Fruit fly (Drosophila melanogaster) whole organism, embryonic: ENCODE measurements around the gene CG43402.

Source experiments
- BEAF-32 ChIP-seq: fragments of 200-800 bp; sonication (Bioruptor generic); optimal IDR thresholded peaks from 3 replicates; lab custom pipeline; 2017; ENCODE audit warnings: missing biosample characterization, missing genetic modification characterization, mild to moderate bottlenecking, moderate library complexity, missing genetic modification reagents
- Bgb ChIP-seq: fragments of 200-800 bp; sonication (Bioruptor generic); IDR thresholded peaks from 2 replicates; pipeline ENCODE4 v1.3.6; 2022; ENCODE audit warnings: missing biosample characterization, missing genetic modification characterization; ENCODE audit not compliant: partially characterized antibody
- CG11398 ChIP-seq: fragments of 200-800 bp; sonication (Bioruptor generic); optimal IDR thresholded peaks from 2 replicates; lab custom pipeline; 2016; ENCODE audit warnings: missing biosample characterization, missing genetic modification characterization
- CG12391 ChIP-seq: fragments of 200-800 bp; sonication (Bioruptor generic); optimal IDR thresholded peaks from 3 replicates; lab custom pipeline; 2018; ENCODE audit warnings: missing biosample characterization, mild to moderate bottlenecking, missing genetic modification characterization, moderate library complexity
- CG13123 ChIP-seq: fragments of 200-800 bp; sonication (Bioruptor generic); optimal IDR thresholded peaks from 2 replicates; lab custom pipeline; 2016; ENCODE audit warnings: missing biosample characterization, missing genetic modification characterization
- CG1602 ChIP-seq: fragments of 200-800 bp; sonication (Bioruptor generic); optimal IDR thresholded peaks from 3 replicates; lab custom pipeline; 2016; ENCODE audit warnings: missing biosample characterization, missing genetic modification characterization
- CG16813 ChIP-seq: fragments of 200-800 bp; sonication (Bioruptor generic); IDR thresholded peaks from 3 replicates; pipeline ENCODE4 v1.3.6; 2022; ENCODE audit warnings: missing biosample characterization, missing genetic modification characterization; ENCODE audit not compliant: partially characterized antibody
- CG16815 ChIP-seq: fragments of 200-800 bp; sonication (Bioruptor generic); optimal IDR thresholded peaks from 3 replicates; lab custom pipeline; 2017; ENCODE audit warnings: missing biosample characterization, mild to moderate bottlenecking, missing genetic modification characterization
- CG17359 ChIP-seq: fragments of 200-800 bp; sonication (Bioruptor generic); optimal IDR thresholded peaks from 3 replicates; lab custom pipeline; 2018; ENCODE audit warnings: missing biosample characterization, mild to moderate bottlenecking, missing genetic modification characterization, moderate library complexity
- CG18619 ChIP-seq: fragments of 200-800 bp; sonication (Bioruptor generic); optimal IDR thresholded peaks from 3 replicates; lab custom pipeline; 2017; ENCODE audit warnings: missing biosample characterization, mild to moderate bottlenecking, missing genetic modification characterization
- CG2116 ChIP-seq: fragments of 200-800 bp; sonication (Bioruptor generic); optimal IDR thresholded peaks from 3 replicates; lab custom pipeline; 2018; ENCODE audit warnings: missing biosample characterization, mild to moderate bottlenecking, missing genetic modification characterization
- CG30403 ChIP-seq: fragments of 200-800 bp; sonication (Bioruptor generic); optimal IDR thresholded peaks from 3 replicates; lab custom pipeline; 2016; ENCODE audit warnings: missing biosample characterization, missing genetic modification characterization
- CG3163 ChIP-seq: fragments of 200-800 bp; sonication (Bioruptor generic); optimal IDR thresholded peaks from 3 replicates; lab custom pipeline; 2016; ENCODE audit warnings: missing biosample characterization, missing genetic modification characterization
- CG4820 ChIP-seq: fragments of 200-800 bp; sonication (Bioruptor generic); optimal IDR thresholded peaks from 3 replicates; lab custom pipeline; 2016; ENCODE audit warnings: missing biosample characterization, missing genetic modification characterization
- CG4854 ChIP-seq: fragments of 200-800 bp; sonication (Bioruptor generic); optimal IDR thresholded peaks from 2 replicates; lab custom pipeline; 2016; ENCODE audit warnings: missing biosample characterization, missing genetic modification characterization, inconsistent platforms
- CG6272 ChIP-seq: fragments of 200-800 bp; sonication (Bioruptor generic); IDR thresholded peaks from 2 replicates; pipeline ENCODE4 v1.3.6; 2022; ENCODE audit warnings: missing biosample characterization, missing genetic modification characterization
- CG6683 ChIP-seq: fragments of 200-800 bp; sonication (Bioruptor generic); optimal IDR thresholded peaks from 2 replicates; lab custom pipeline; 2017; ENCODE audit warnings: missing biosample characterization, mild to moderate bottlenecking, missing genetic modification characterization, missing genetic modification reagents
- CG6765 ChIP-seq: fragments of 200-800 bp; sonication (Bioruptor generic); optimal IDR thresholded peaks from 3 replicates; lab custom pipeline; 2017; ENCODE audit warnings: missing biosample characterization, mild to moderate bottlenecking, missing genetic modification characterization
- CG8290 ChIP-seq, 3 experiments: fragments of 200-800 bp; sonication (Bioruptor generic); optimal IDR thresholded peaks; 2 replicates each; lab custom pipeline; 2016 to 2019; ENCODE audit warnings: missing biosample characterization in 3 of 3, missing genetic modification characterization in 3 of 3, mild to moderate bottlenecking in 2 of 3, moderate library complexity in 1 of 3
- CG9609 ChIP-seq: fragments of 200-800 bp; sonication (Bioruptor generic); optimal IDR thresholded peaks from 3 replicates; lab custom pipeline; 2016; ENCODE audit warnings: missing biosample characterization, missing genetic modification characterization
- CrebB ChIP-seq: fragments of 200-800 bp; sonication (Bioruptor generic); optimal IDR thresholded peaks from 3 replicates; lab custom pipeline; 2018; ENCODE audit warnings: missing biosample characterization, mild to moderate bottlenecking, missing genetic modification characterization
- Dbx ChIP-seq: fragments of 200-800 bp; sonication (Bioruptor generic); IDR thresholded peaks from 3 replicates; pipeline ENCODE4 v1.3.6; 2022; ENCODE audit warnings: missing biosample characterization, missing genetic modification characterization
- E2f2 ChIP-seq: fragments of 200-800 bp; sonication (Bioruptor generic); IDR thresholded peaks from 2 replicates; pipeline ENCODE4 v1.3.6; 2022; ENCODE audit warnings: missing biosample characterization, missing genetic modification characterization
- Ets65A ChIP-seq: fragments of 200-800 bp; sonication (Bioruptor generic); peaks from one replicate; lab custom pipeline; 2016; ENCODE audit warnings: missing biosample characterization, missing genetic modification characterization
- Fer3 ChIP-seq: fragments of 200-800 bp; sonication (Bioruptor generic); optimal IDR thresholded peaks from 2 replicates; lab custom pipeline; 2018; ENCODE audit warnings: missing biosample characterization, mild to moderate bottlenecking, missing genetic modification characterization, moderate library complexity
- HmgD ChIP-seq: fragments of 200-800 bp; sonication (Bioruptor generic); optimal IDR thresholded peaks from 3 replicates; lab custom pipeline; 2016; ENCODE audit warnings: missing biosample characterization, missing genetic modification characterization
- Hr3 ChIP-seq: fragments of 200-800 bp; sonication (Bioruptor generic); optimal IDR thresholded peaks from 3 replicates; lab custom pipeline; 2016; ENCODE audit warnings: missing biosample characterization, missing genetic modification characterization
- MBD-R2 ChIP-seq: fragments of 200-800 bp; sonication (Bioruptor generic); IDR thresholded peaks from 2 replicates; pipeline ENCODE4 v1.3.6; 2022; ENCODE audit warnings: missing biosample characterization, missing genetic modification characterization
- NC2β ChIP-seq: fragments of 200-800 bp; sonication (Bioruptor generic); optimal IDR thresholded peaks from 2 replicates; lab custom pipeline; 2016; ENCODE audit warnings: missing biosample characterization, missing genetic modification characterization
- Opbp ChIP-seq: fragments of 200-800 bp; sonication (Bioruptor generic); IDR thresholded peaks from 3 replicates; pipeline ENCODE4 v1.3.6; 2022; ENCODE audit warnings: missing biosample characterization, missing genetic modification characterization; ENCODE audit not compliant: partially characterized antibody
- Ptx1 ChIP-seq: fragments of 200-800 bp; sonication (Bioruptor generic); IDR thresholded peaks from 2 replicates; pipeline ENCODE4 v1.3.6; 2022; ENCODE audit warnings: missing biosample characterization, missing genetic modification characterization
- Rx ChIP-seq: fragments of 200-800 bp; sonication (Bioruptor generic); IDR thresholded peaks from 2 replicates; pipeline ENCODE4 v1.3.6; 2022; ENCODE audit warnings: missing biosample characterization, missing genetic modification characterization
- Trl ChIP-seq, 3 experiments: fragments of >200 bp in 2 of 3; fragments of 200-800 bp in 1 of 3; sonication (Bioruptor generic) in 1 of 3; optimal IDR thresholded peaks; 2 replicates in 1 of 3; 3 replicates in 2 of 3; lab custom pipeline; 2016 to 2017; ENCODE audit warnings: missing biosample characterization in 1 of 3, missing genetic modification characterization in 1 of 3
- Xbp1 ChIP-seq: fragments of 200-800 bp; sonication (Bioruptor generic); optimal IDR thresholded peaks from 3 replicates; lab custom pipeline; 2016; ENCODE audit warnings: missing biosample characterization, mild to moderate bottlenecking, missing genetic modification characterization
- ase ChIP-seq: fragments of 200-800 bp; sonication (Bioruptor generic); IDR thresholded peaks from 3 replicates; pipeline ENCODE4 v1.3.6; 2022; ENCODE audit warnings: missing biosample characterization, missing genetic modification characterization
- bab2 ChIP-seq: fragments of 200-800 bp; sonication (Bioruptor generic); optimal IDR thresholded peaks from 2 replicates; lab custom pipeline; 2016; ENCODE audit warnings: missing biosample characterization, missing genetic modification characterization
- bsh ChIP-seq, 2 experiments: fragments of 200-800 bp; sonication (Bioruptor generic); optimal IDR thresholded peaks; 2 replicates each; lab custom pipeline; 2017 to 2018; ENCODE audit warnings: mild to moderate bottlenecking in 2 of 2, missing biosample characterization in 2 of 2, missing genetic modification characterization in 2 of 2, moderate library complexity in 1 of 2
- disco-r ChIP-seq: fragments of 200-800 bp; sonication (Bioruptor generic); optimal IDR thresholded peaks from 2 replicates; lab custom pipeline; 2016; ENCODE audit warnings: missing biosample characterization, missing genetic modification characterization
- dm ChIP-seq: fragments of 200-800 bp; sonication (Bioruptor generic); optimal IDR thresholded peaks from 3 replicates; lab custom pipeline; 2016; ENCODE audit warnings: missing biosample characterization, missing genetic modification characterization
- ftz-f1 ChIP-seq: fragments of 200-800 bp; sonication (Bioruptor generic); optimal IDR thresholded peaks from 2 replicates; lab custom pipeline; 2016; ENCODE audit warnings: missing biosample characterization, missing genetic modification characterization
- jumu ChIP-seq: fragments of 200-800 bp; sonication (Bioruptor generic); optimal IDR thresholded peaks from 3 replicates; lab custom pipeline; 2016; ENCODE audit warnings: missing biosample characterization, missing genetic modification characterization
- knrl ChIP-seq: fragments of 200-800 bp; sonication (Bioruptor generic); IDR thresholded peaks from 3 replicates; pipeline ENCODE4 v1.3.6; 2022; ENCODE audit warnings: missing biosample characterization, missing genetic modification characterization; ENCODE audit not compliant: partially characterized antibody
- lmd ChIP-seq: fragments of 200-800 bp; sonication (Bioruptor generic); IDR thresholded peaks from 2 replicates; pipeline ENCODE4 v1.3.6; 2022; ENCODE audit warnings: missing biosample characterization, missing genetic modification characterization
- pho ChIP-seq: fragments of 200-800 bp; sonication (Bioruptor generic); optimal IDR thresholded peaks from 2 replicates; lab custom pipeline; 2016; ENCODE audit warnings: missing biosample characterization, missing genetic modification characterization
- pros ChIP-seq: fragments of 200-800 bp; sonication (Bioruptor generic); optimal IDR thresholded peaks from 3 replicates; lab custom pipeline; 2019; ENCODE audit warnings: missing biosample characterization, mild to moderate bottlenecking, missing genetic modification characterization, moderate library complexity
- ranshi ChIP-seq: fragments of 200-800 bp; sonication (Bioruptor generic); IDR thresholded peaks from 2 replicates; pipeline ENCODE4 v1.3.6; 2022; ENCODE audit warnings: missing biosample characterization, missing genetic modification characterization
- salm ChIP-seq: fragments of 200-800 bp; sonication (Bioruptor generic); optimal IDR thresholded peaks from 2 replicates; lab custom pipeline; 2018; ENCODE audit warnings: missing biosample characterization, mild to moderate bottlenecking, missing genetic modification characterization
- slp2 ChIP-seq: fragments of 200-800 bp; sonication (Bioruptor generic); optimal IDR thresholded peaks from 2 replicates; lab custom pipeline; 2016; ENCODE audit warnings: missing biosample characterization, missing genetic modification characterization
- tap ChIP-seq: fragments of 200-800 bp; optimal IDR thresholded peaks from 3 replicates; lab custom pipeline; 2019; ENCODE audit warnings: missing biosample characterization, mild to moderate bottlenecking, missing genetic modification characterization, moderate library complexity
- tup ChIP-seq: fragments of 200-800 bp; sonication (Bioruptor generic); optimal IDR thresholded peaks from 2 replicates; lab custom pipeline; 2016; ENCODE audit warnings: missing biosample characterization, mild to moderate bottlenecking, missing genetic modification characterization, moderate library complexity
- vvl ChIP-seq: fragments of 200-800 bp; sonication (Bioruptor generic); IDR thresholded peaks from 2 replicates; pipeline ENCODE4 v1.3.6; 2022; ENCODE audit warnings: missing biosample characterization, missing genetic modification characterization

Gene CG43402

dm6 chr2L:1456305-1456704 is 13.9 kb downstream of the CG43402 start (continued):
- TF ChIP-seq dm (GFP tag; lab: Kevin White, UChicago): no peak
- no peak for TF ChIP-seq bab2 (GFP tag; lab: Kevin White, UChicago)
- TF ChIP-seq HmgD (GFP tag; lab: Kevin White, UChicago): no peak
- TF ChIP-seq Hr3 (GFP tag; lab: Kevin White, UChicago): peak; percentile 28
- TF ChIP-seq CrebB: no peak
- TF ChIP-seq CG16813 (GFP tag; lab: Robert Waterston, UW): no peak
- TF ChIP-seq CG1602: peak; percentile 49
- no peak for TF ChIP-seq jumu (GFP tag; lab: Kevin White, UChicago)
- no peak for TF ChIP-seq CG3163 (GFP tag; lab: Kevin White, UChicago)
- peak; percentile 59 for TF ChIP-seq CG17359 (tag; lab: Kevin White, UChicago)
- TF ChIP-seq NC2β (GFP tag; lab: Kevin White, UChicago): no peak
- TF ChIP-seq pho: no peak
- peak; percentile 15 for TF ChIP-seq CG13123 (GFP tag; lab: Kevin White, UChicago)
- TF ChIP-seq Dbx: no peak
- TF ChIP-seq Rx (GFP tag; lab: Robert Waterston, UW): peak; percentile 22; the same call in 1 of the 2 replicates
- TF ChIP-seq Ptx1 (GFP tag; lab: Robert Waterston, UW): peak; percentile 40; the same call in 1 of the 2 replicates
- no peak for TF ChIP-seq tup
- peak; percentile 9 for TF ChIP-seq CG18619 (GFP tag; lab: Kevin White, UChicago)
- no peak for TF ChIP-seq CG9609 (GFP tag; lab: Kevin White, UChicago)
- TF ChIP-seq CG2116: no peak
- peak; percentile 50 for TF ChIP-seq CG4820 (GFP tag; lab: Kevin White, UChicago)
- no peak for TF ChIP-seq salm (tag; lab: Kevin White, UChicago)
- no peak for TF ChIP-seq MBD-R2 (GFP tag; lab: Robert Waterston, UW)
- no peak for TF ChIP-seq CG11398 (GFP tag; lab: Kevin White, UChicago)
- TF ChIP-seq CG6272: peak; percentile 45
- TF ChIP-seq Xbp1 (GFP tag; lab: Kevin White, UChicago): peak; percentile 14
- TF ChIP-seq CG12391: peak; percentile 71
- TF ChIP-seq ranshi (GFP tag; lab: Robert Waterston, UW): peak; percentile 36; the same call in 1 of the 2 replicates
- peak; percentile 29 for TF ChIP-seq CG30403
- no peak for TF ChIP-seq CG4854 (GFP tag; lab: Kevin White, UChicago)
- no peak for TF ChIP-seq CG8290 (GFP tag; optimal IDR thresholded peaks at IDR 0.05; lab: Kevin White, UChicago)
- TF ChIP-seq CG8290 (tag; optimal IDR thresholded peaks at IDR 0.05; lab: Kevin White, UChicago): no peak
- TF ChIP-seq CG6683 (GFP tag; lab: Kevin White, UChicago): no peak
- TF ChIP-seq tap (tag; lab: Kevin White, UChicago): peak; percentile 60
- no peak for TF ChIP-seq BEAF-32 (GFP tag; lab: Kevin White, UChicago)
- peak; percentile 17; the same call in 1 of the 3 replicates for TF ChIP-seq ase (GFP tag; lab: Robert Waterston, UW)
- no peak for TF ChIP-seq pros (GFP tag; lab: Kevin White, UChicago)
- TF ChIP-seq Bgb (GFP tag; lab: Robert Waterston, UW): no peak
- TF ChIP-seq ftz-f1 (GFP tag; lab: Kevin White, UChicago): no peak
- peak; percentile 48 for TF ChIP-seq Ets65A (GFP tag; lab: Kevin White, UChicago)
- peak; percentile 82 for TF ChIP-seq vvl (GFP tag; lab: Robert Waterston, UW)
- TF ChIP-seq bsh (GFP tag; optimal IDR thresholded peaks at IDR 0.05; lab: Kevin White, UChicago): peak; percentile 2 to 82
- no peak for TF ChIP-seq slp2
- no peak for TF ChIP-seq knrl (GFP tag; lab: Robert Waterston, UW)
- TF ChIP-seq E2f2: no peak
- peak; percentile 72 for TF ChIP-seq lmd
- TF ChIP-seq Trl (optimal IDR thresholded peaks at IDR 0.05; lab: Kevin White, UChicago): no peak
- TF ChIP-seq Trl (GFP tag; optimal IDR thresholded peaks at IDR 0.05; lab: Kevin White, UChicago): no peak
- TF ChIP-seq CG6765 (GFP tag; lab: Kevin White, UChicago): no peak
- no peak for TF ChIP-seq Fer3 (tag; lab: Kevin White, UChicago)
- no peak for TF ChIP-seq Opbp (GFP tag; lab: Robert Waterston, UW)
- no peak for TF ChIP-seq disco-r (GFP tag; lab: Kevin White, UChicago)
- peak; percentile 61 for TF ChIP-seq CG16815 (GFP tag; lab: Kevin White, UChicago)
